Worm (Caenorhabditis elegans) whole organism, early embryonic: Measurements from ENCODE around the gene M04B2.7.

ENCODE experiments used
- F13C5.2 ChIP-seq: sonication (generic microtip); optimal IDR thresholded peaks from 2 replicates; lab custom pipeline; 2017; ENCODE audit warnings: mild to moderate bottlenecking, missing genetic modification characterization, inconsistent platforms, missing compliant biosample characterization
- aly-1 ChIP-seq: sonication (generic microtip); optimal IDR thresholded peaks from 2 replicates; lab custom pipeline; 2016; ENCODE audit warnings: missing genetic modification characterization, missing compliant biosample characterization
- ama-1 ChIP-seq: fragments of 150-350 bp; optimal IDR thresholded peaks from 2 replicates; lab custom pipeline; 2014
- ceh-13 ChIP-seq: fragments of 200-800 bp; sonication (Bioruptor generic); optimal IDR thresholded peaks from 2 replicates; lab custom pipeline; 2018; ENCODE audit warnings: mild to moderate bottlenecking, missing genetic modification characterization, missing compliant biosample characterization
- ceh-36 ChIP-seq: sonication (generic microtip); optimal IDR thresholded peaks from 2 replicates; lab custom pipeline; 2016; ENCODE audit warnings: missing genetic modification characterization, inconsistent platforms, missing compliant biosample characterization
- ets-7 ChIP-seq: sonication (generic microtip); optimal IDR thresholded peaks from 2 replicates; lab custom pipeline; 2016; ENCODE audit warnings: missing genotype, missing genetic modification characterization, missing compliant biosample characterization
- flt-1 ChIP-seq: fragments of 200-800 bp; sonication (Bioruptor generic); IDR thresholded peaks from 2 replicates; pipeline ENCODE4 v1.3.6; 2022; ENCODE audit warnings: missing genetic modification characterization, missing compliant biosample characterization
- hmbx-1 ChIP-seq: sonication (generic microtip); optimal IDR thresholded peaks from 2 replicates; lab custom pipeline; 2016; ENCODE audit warnings: mild to moderate bottlenecking, missing genetic modification characterization, missing compliant biosample characterization
- hmg-4 ChIP-seq: fragments of 200-800 bp; sonication (Bioruptor generic); optimal IDR thresholded peaks from 2 replicates; lab custom pipeline; 2018; ENCODE audit warnings: mild to moderate bottlenecking, missing genetic modification characterization, missing compliant biosample characterization
- hnd-1 ChIP-seq: sonication (generic microtip); optimal IDR thresholded peaks from 2 replicates; lab custom pipeline; 2016; ENCODE audit warnings: missing genetic modification characterization, missing compliant biosample characterization
- scrt-1 ChIP-seq: fragments of 200-800 bp; sonication (Bioruptor generic); IDR thresholded peaks from 2 replicates; pipeline ENCODE4 v1.3.6; 2022; ENCODE audit warnings: missing genetic modification characterization, missing compliant biosample characterization
- sea-1 ChIP-seq: fragments of 200-800 bp; sonication (Bioruptor generic); conservative IDR thresholded peaks from 2 replicates; pipeline ENCODE4 v1.3.6; 2022; ENCODE audit warnings: missing genetic modification characterization, missing compliant biosample characterization
- tbx-11 ChIP-seq: fragments of 200-800 bp; sonication (Bioruptor generic); IDR thresholded peaks from 2 replicates; pipeline ENCODE4 v1.3.6; 2022; ENCODE audit warnings: missing genetic modification characterization, missing compliant biosample characterization
- tra-4 ChIP-seq: sonication (generic microtip); optimal IDR thresholded peaks from 2 replicates; lab custom pipeline; 2017; ENCODE audit warnings: missing genetic modification characterization, missing compliant biosample characterization

ce11 chrIV:11523685-11524084, 24.9 kb downstream of the M04B2.7 start:
- TF ChIP-seq ama-1 (lab: Kevin White, UChicago), result no peak
- TF ChIP-seq F13C5.2, result no peak
- no peak for TF ChIP-seq flt-1 (GFP tag; lab: Robert Waterston, UW)
- no peak for TF ChIP-seq tbx-11
- no peak for TF ChIP-seq hmbx-1 (tag; lab: Kevin White, UChicago)
- TF ChIP-seq aly-1 (tag; lab: Kevin White, UChicago), result no peak
- TF ChIP-seq ceh-13 (GFP tag; lab: Kevin White, UChicago), result no peak
- no peak for TF ChIP-seq sea-1
- TF ChIP-seq scrt-1 (GFP tag; lab: Robert Waterston, UW), result no peak
- no peak for TF ChIP-seq tra-4 (tag; lab: Kevin White, UChicago)
- TF ChIP-seq ceh-36 (tag; lab: Kevin White, UChicago), result no peak
- no peak for TF ChIP-seq hnd-1 (tag; lab: Kevin White, UChicago)
- TF ChIP-seq hmg-4 (GFP tag; lab: Kevin White, UChicago), result no peak
- TF ChIP-seq ets-7 (tag; lab: Kevin White, UChicago), result no peak
